Fruit fly (Drosophila melanogaster): ENCODE results near the gene RpS13.
A peak's percentile ranks its signal among the peaks of the same experiment; 100 is the strongest.

RpS13 gene

DNA sequence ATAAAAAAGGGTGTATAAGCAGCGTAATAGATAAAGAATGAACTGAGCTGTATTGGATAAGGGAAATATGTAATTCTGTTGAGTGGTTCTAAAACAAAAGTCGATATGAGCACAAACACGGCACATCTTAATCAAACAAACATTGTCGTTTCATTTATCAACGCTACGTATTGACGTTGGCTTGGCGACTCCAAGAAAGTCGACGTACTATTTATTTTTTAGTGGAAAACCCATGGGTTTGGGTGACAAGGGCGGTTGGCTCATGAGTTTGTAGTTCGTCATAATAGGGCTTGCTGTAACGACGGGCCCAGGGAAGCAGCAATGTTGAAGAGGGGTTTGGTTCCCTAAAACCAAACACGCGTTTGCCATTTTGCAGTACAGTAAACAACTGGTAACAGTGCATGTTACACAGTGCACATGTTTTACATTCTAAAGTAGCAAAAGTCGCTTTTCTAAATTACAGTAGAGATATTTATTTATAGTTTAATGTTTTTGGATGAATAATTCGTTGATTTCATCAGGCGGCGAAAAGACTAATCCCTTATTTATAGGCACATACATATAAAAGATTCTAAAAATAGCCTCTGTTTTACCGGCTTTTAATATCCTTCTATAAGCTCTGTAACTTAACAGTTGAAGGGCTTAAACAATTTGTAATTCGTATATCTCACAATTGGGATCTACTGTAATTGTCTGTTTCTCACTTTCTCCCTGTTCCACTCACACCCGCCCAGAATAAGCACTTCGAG, 3.1 kb downstream of the RpS13 start (continued):
- peak; percentile 73 for TF ChIP-seq CG32006 (GFP tag; optimal IDR thresholded peaks at IDR 0.05)
- peak; percentile 50 for TF ChIP-seq Sox14 (GFP tag; optimal IDR thresholded peaks at IDR 0.05)
- TF ChIP-seq CG15336 (GFP tag; IDR thresholded peaks at IDR 0.05), result peak; percentile 63
- TF ChIP-seq pdm3 (GFP tag; optimal IDR thresholded peaks at IDR 0.05), result no peak
- peak; percentile 75 for TF ChIP-seq fkh (GFP tag; optimal IDR thresholded peaks at IDR 0.05)
- peak; percentile 80 for TF ChIP-seq Hr4 (GFP tag; optimal IDR thresholded peaks at IDR 0.05)
- TF ChIP-seq eg (GFP tag; IDR thresholded peaks at IDR 0.05), result peak; percentile 43; the same call in 2 of the 3 replicates
- TF ChIP-seq vri (GFP tag; optimal IDR thresholded peaks at IDR 0.05), result no peak
- TF ChIP-seq dac (GFP tag; optimal IDR thresholded peaks at IDR 0.05), result no peak
- TF ChIP-seq cyc (GFP tag; optimal IDR thresholded peaks at IDR 0.05), result peak; percentile 49
- peak; percentile 57 for TF ChIP-seq fd59A (GFP tag; optimal IDR thresholded peaks at IDR 0.05)
- peak; percentile 20 for TF ChIP-seq CG11902 (GFP tag; optimal IDR thresholded peaks at IDR 0.05)
- peak; percentile 69 for TF ChIP-seq CG31627 (GFP tag; optimal IDR thresholded peaks at IDR 0.05)
- TF ChIP-seq CG10631 (GFP tag; optimal IDR thresholded peaks at IDR 0.05), result peak; percentile 42
- TF ChIP-seq CG34406 (GFP tag; optimal IDR thresholded peaks at IDR 0.05), result peak; percentile 46
- TF ChIP-seq CG11762 (GFP tag; optimal IDR thresholded peaks at IDR 0.05; ENCODE audit: insufficient read depth), result no peak
- TF ChIP-seq Sox102F (GFP tag; optimal IDR thresholded peaks at IDR 0.05), result peak; percentile 66
- TF ChIP-seq CG6854 (GFP tag; optimal IDR thresholded peaks at IDR 0.05), result peak; percentile 5
- peak; percentile 61 for TF ChIP-seq Smox (GFP tag; optimal IDR thresholded peaks at IDR 0.05)
- peak; percentile 67 for TF ChIP-seq acj6 (GFP tag; optimal IDR thresholded peaks at IDR 0.05)
- peak; percentile 40 for TF ChIP-seq Ets21C (GFP tag; optimal IDR thresholded peaks at IDR 0.05)
- TF ChIP-seq CG11294 (GFP tag; IDR thresholded peaks at IDR 0.05), result peak; percentile 27; the same call in 1 of the 2 replicates

DNA sequence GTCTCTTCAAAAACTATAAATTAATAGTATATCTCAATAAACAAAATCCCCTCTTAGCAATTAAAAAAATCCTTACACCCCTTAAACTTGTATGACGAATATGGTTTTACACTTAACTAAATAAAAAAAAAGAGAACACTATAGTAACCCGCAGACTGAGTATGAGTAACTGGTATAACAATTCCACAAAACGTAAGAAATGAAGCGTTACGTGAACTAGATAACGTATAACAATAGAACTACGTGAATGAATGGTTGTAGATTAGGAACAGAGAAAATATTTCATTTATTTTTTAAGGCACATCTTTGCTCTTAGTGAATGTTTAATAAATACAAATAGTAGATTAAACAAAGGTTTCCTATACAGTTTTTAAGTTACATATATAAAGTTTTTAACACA, 9.0 kb downstream of the RpS13 start:
- no peak for TF ChIP-seq Hr38 (GFP tag; optimal IDR thresholded peaks at IDR 0.05)
- no peak for TF ChIP-seq Eip75B (GFP tag; optimal IDR thresholded peaks at IDR 0.05)
- no peak for TF ChIP-seq CG31627 (GFP tag; optimal IDR thresholded peaks at IDR 0.05)
- TF ChIP-seq salr (GFP tag; optimal IDR thresholded peaks at IDR 0.05), result no peak
- no peak for TF ChIP-seq achi (GFP tag; optimal IDR thresholded peaks at IDR 0.05)
- TF ChIP-seq dsx (GFP tag; optimal IDR thresholded peaks at IDR 0.05; ENCODE audit: poor library complexity, severe bottlenecking), result no peak
- no peak for TF ChIP-seq Hr4 (GFP tag; optimal IDR thresholded peaks at IDR 0.05)
- TF ChIP-seq eg (GFP tag; IDR thresholded peaks at IDR 0.05), result no peak
- TF ChIP-seq fkh (GFP tag; optimal IDR thresholded peaks at IDR 0.05), result no peak
- no peak for TF ChIP-seq spab (GFP tag; optimal IDR thresholded peaks at IDR 0.05)
- no peak for TF ChIP-seq Lpt (GFP tag; optimal IDR thresholded peaks at IDR 0.05)

DNA sequence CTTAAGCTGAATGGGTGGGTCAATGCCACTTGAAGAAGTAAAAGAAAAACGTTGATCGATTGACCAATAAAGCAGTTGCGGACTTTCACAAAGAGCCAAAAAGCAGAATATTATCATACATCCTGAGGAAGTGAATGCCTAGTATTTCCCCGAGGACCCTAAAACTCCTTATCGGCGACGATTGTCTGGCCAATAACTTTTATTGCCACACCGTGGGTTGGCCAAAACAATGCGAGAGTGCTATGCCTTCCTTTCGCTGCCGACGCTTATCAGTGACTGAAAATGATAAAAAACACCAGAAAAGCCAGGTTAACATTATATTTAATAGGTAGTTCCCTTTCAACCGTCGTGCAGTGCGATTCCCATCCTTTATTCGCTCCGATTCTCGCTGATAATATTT, 12.6 kb downstream of the RpS13 start, which contains the start of gene Mur29B:
Gene Mur29B (plus strand): TSS at position 324 of the 400 bp plus-strand sequence.
- TF ChIP-seq CG6276 (GFP tag; optimal IDR thresholded peaks at IDR 0.05) (no peak), CG16779 (tag; optimal IDR thresholded peaks at IDR 0.05) (no peak), CG6854 (GFP tag; optimal IDR thresholded peaks at IDR 0.05) (no peak), CG15336 (GFP tag; IDR thresholded peaks at IDR 0.05) (no peak), vri (GFP tag; optimal IDR thresholded peaks at IDR 0.05) (peak; percentile 50)

DNA sequence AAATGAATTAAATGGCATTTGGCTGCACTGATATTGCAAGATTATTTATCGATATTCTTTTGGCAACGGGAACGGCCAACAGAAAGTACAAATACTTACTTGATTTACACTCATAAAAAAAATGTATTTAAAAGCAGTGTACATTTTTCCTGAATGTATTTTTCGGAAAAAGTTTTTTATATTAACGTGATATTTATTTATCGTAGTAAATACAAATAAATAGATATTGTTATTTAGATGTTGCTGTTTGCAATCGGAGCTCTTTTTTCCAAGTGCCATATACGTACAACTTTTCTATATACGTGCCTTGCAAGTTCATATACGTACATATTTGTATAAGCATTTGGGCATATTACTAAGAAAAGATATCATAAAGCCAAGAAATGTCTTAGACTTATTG, 13.1 kb downstream of the RpS13 start:
- no peak for TF ChIP-seq Gug (GFP tag; IDR thresholded peaks at IDR 0.05)
- TF ChIP-seq pdm3 (GFP tag; optimal IDR thresholded peaks at IDR 0.05), result no peak
- no peak for TF ChIP-seq Blimp-1 (GFP tag; optimal IDR thresholded peaks at IDR 0.05)
- no peak for TF ChIP-seq Eip93F (GFP tag; optimal IDR thresholded peaks at IDR 0.05)
- TF ChIP-seq svp (GFP tag), result peak; percentile 51
- TF ChIP-seq CG6808 (GFP tag; optimal IDR thresholded peaks at IDR 0.05), result no peak
- TF ChIP-seq fkh (GFP tag; optimal IDR thresholded peaks at IDR 0.05), result no peak
- no peak for TF ChIP-seq CG10631 (GFP tag; optimal IDR thresholded peaks at IDR 0.05)
- no peak for TF ChIP-seq CG34406 (GFP tag; optimal IDR thresholded peaks at IDR 0.05)
- no peak for TF ChIP-seq ss (GFP tag; optimal IDR thresholded peaks at IDR 0.05)
- no peak for TF ChIP-seq CG4318 (GFP tag; optimal IDR thresholded peaks at IDR 0.05)
- peak; percentile 31 for TF ChIP-seq Met (GFP tag; optimal IDR thresholded peaks at IDR 0.05)
- TF ChIP-seq cyc (GFP tag; optimal IDR thresholded peaks at IDR 0.05), result peak; percentile 21
- TF ChIP-seq topi (GFP tag; optimal IDR thresholded peaks at IDR 0.05), result peak; percentile 26

All from whole organism, prepupa.